Worm (Caenorhabditis elegans) whole organism, young adult: ENCODE measurements around the gene Y50E8A.12.

Experiments used
- F57A8.1 ChIP-seq: fragments of 200-800 bp; sonication (Bioruptor generic); optimal IDR thresholded peaks from 2 replicates; lab custom pipeline; 2018; ENCODE audit warnings: mild to moderate bottlenecking, missing genetic modification characterization, moderate library complexity, missing compliant biosample characterization
- ZK185.1 ChIP-seq: sonication (generic microtip); optimal IDR thresholded peaks from 2 replicates; lab custom pipeline; 2016; ENCODE audit warnings: mild to moderate bottlenecking, missing genetic modification characterization, missing compliant biosample characterization; ENCODE audit not compliant: poor library complexity, severe bottlenecking
- akir-1 ChIP-seq: fragments of 200-800 bp; sonication (Bioruptor generic); optimal IDR thresholded peaks from 2 replicates; lab custom pipeline; 2018; ENCODE audit warnings: mild to moderate bottlenecking, missing genetic modification characterization, moderate library complexity, missing compliant biosample characterization
- ccch-3 ChIP-seq: fragments of 200-800 bp; sonication (Bioruptor generic); optimal IDR thresholded peaks from 2 replicates; lab custom pipeline; 2018; ENCODE audit warnings: mild to moderate bottlenecking, missing genetic modification characterization, missing compliant biosample characterization
- let-607 ChIP-seq, 2 experiments: fragments of 200-800 bp in 1 of 2; sonication (Bioruptor generic) in 1 of 2; sonication (generic microtip) in 1 of 2; optimal IDR thresholded peaks; 2 replicates each; lab custom pipeline; 2016 to 2018; ENCODE audit warnings: mild to moderate bottlenecking in 2 of 2, missing compliant biosample characterization in 2 of 2, missing genetic modification characterization in 2 of 2, moderate library complexity in 2 of 2, missing genotype in 1 of 2
- pha-4 ChIP-seq: fragments of 150-350 bp; sonication (generic microtip); optimal IDR thresholded peaks from 2 replicates; lab custom pipeline; 2014; ENCODE audit warnings: missing biosample characterization, missing genetic modification reagents, missing genetic modification characterization
- unc-62 ChIP-seq: fragments of 150-350 bp; optimal IDR thresholded peaks from 2 replicates; lab custom pipeline; 2014; ENCODE audit warnings: missing biosample characterization, missing genetic modification reagents, missing genetic modification characterization
- zfh-2 ChIP-seq: fragments of 200-800 bp; sonication (Bioruptor generic); conservative IDR thresholded peaks from 2 replicates; pipeline ENCODE4 v1.3.6; 2022; ENCODE audit warnings: missing genetic modification reagents, missing genetic modification characterization, missing compliant biosample characterization

ce11 chrV:14781130-14781529, 2.9 kb downstream of the Y50E8A.12 start, which contains the start of gene Y50E8A.11:
- TF ChIP-seq let-607 (tag; optimal IDR thresholded peaks at IDR 0.05; lab: Kevin White, UChicago), result no peak
- no peak for TF ChIP-seq ccch-3 (GFP tag; lab: Kevin White, UChicago)
- TF ChIP-seq unc-62, result no peak
- no peak for TF ChIP-seq akir-1 (GFP tag; lab: Kevin White, UChicago)
- TF ChIP-seq pha-4 (tag; lab: Kevin White, UChicago), result no peak
- no peak for TF ChIP-seq zfh-2
- no peak for TF ChIP-seq ZK185.1 (tag; lab: Kevin White, UChicago)
- TF ChIP-seq F57A8.1 (GFP tag; lab: Kevin White, UChicago), result no peak
